Worm (Caenorhabditis elegans) whole organism, midembryonic: ENCODE measurements around the gene pho-13.

ENCODE experiments used
- T22C8.4 ChIP-seq: fragments of 200-800 bp; sonication (Bioruptor generic); IDR thresholded peaks from 2 replicates; pipeline ENCODE4 v1.3.6; 2022; ENCODE audit warnings: missing genetic modification characterization, missing compliant biosample characterization
- flt-1 ChIP-seq: fragments of 200-800 bp; sonication (Bioruptor generic); IDR thresholded peaks from 2 replicates; pipeline ENCODE4 v1.3.6; 2022; ENCODE audit warnings: missing genetic modification characterization, missing compliant biosample characterization
- klf-2 ChIP-seq: fragments of 200-800 bp; sonication (Bioruptor generic); conservative IDR thresholded peaks from 2 replicates; pipeline ENCODE4 v1.3.6; 2022; ENCODE audit warnings: missing genetic modification reagents, missing genetic modification characterization, missing compliant biosample characterization
- ref-1 ChIP-seq: fragments of 200-800 bp; sonication (Bioruptor generic); conservative IDR thresholded peaks from 2 replicates; pipeline ENCODE4 v1.3.6; 2022; ENCODE audit warnings: missing genetic modification reagents, missing genetic modification characterization, missing compliant biosample characterization
- tab-1 ChIP-seq: fragments of 200-800 bp; sonication (Bioruptor generic); IDR thresholded peaks from 2 replicates; pipeline ENCODE4 v1.3.6; 2022; ENCODE audit warnings: missing genetic modification characterization, missing compliant biosample characterization
- ztf-23 ChIP-seq: fragments of 200-800 bp; sonication (Bioruptor generic); IDR thresholded peaks from 2 replicates; pipeline ENCODE4 v1.3.6; 2022; ENCODE audit warnings: missing genetic modification reagents, missing genetic modification characterization, missing compliant biosample characterization
- ztf-29 ChIP-seq: fragments of 200-800 bp; sonication (Bioruptor generic); IDR thresholded peaks from 2 replicates; pipeline ENCODE4 v1.3.6; 2022; ENCODE audit warnings: missing genetic modification reagents, missing genetic modification characterization, missing compliant biosample characterization

- TF ChIP-seq ztf-29 = no peak
- no peak for TF ChIP-seq tab-1 (GFP tag; lab: Robert Waterston, UW)
- no peak for TF ChIP-seq T22C8.4 (GFP tag; lab: Robert Waterston, UW)
- no peak for TF ChIP-seq flt-1 (GFP tag; lab: Robert Waterston, UW)
- no peak for TF ChIP-seq klf-2 (GFP tag; lab: Robert Waterston, UW)
- no peak for TF ChIP-seq ref-1 (GFP tag; lab: Robert Waterston, UW)
- TF ChIP-seq ztf-23 = no peak
Observed at ce11 chrII:8811825-8812224, 5.0 kb upstream of the pho-13 start.
